Worm (Caenorhabditis elegans) whole organism, L3 larva: ENCODE measurements around the gene lgc-56.

Experiments
- ceh-82 ChIP-seq: fragments of 150-350 bp; optimal IDR thresholded peaks from 2 replicates; lab custom pipeline; 2014; ENCODE audit warnings: missing biosample characterization, missing genetic modification characterization
- elt-3 ChIP-seq, 3 experiments: fragments of 150-350 bp in 1 of 3; sonication (generic microtip) in 2 of 3; optimal IDR thresholded peaks; 2 replicates in 2 of 3; 4 replicates in 1 of 3; lab custom pipeline; 2014 to 2017; ENCODE audit warnings: missing biosample characterization in 3 of 3, missing genetic modification characterization in 3 of 3
- nhr-77 ChIP-seq: fragments of 150-350 bp; optimal IDR thresholded peaks from 2 replicates; lab custom pipeline; 2014; ENCODE audit warnings: missing biosample characterization, missing genetic modification characterization
- unc-62 ChIP-seq: fragments of 150-350 bp; sonication (generic microtip); optimal IDR thresholded peaks from 4 replicates; lab custom pipeline; 2014; ENCODE audit warnings: missing biosample characterization, missing genetic modification reagents, missing genetic modification characterization
- ztf-11 ChIP-seq: fragments of 150-350 bp; optimal IDR thresholded peaks from 2 replicates; lab custom pipeline; 2014; ENCODE audit warnings: missing biosample characterization, missing genetic modification characterization

DNA sequence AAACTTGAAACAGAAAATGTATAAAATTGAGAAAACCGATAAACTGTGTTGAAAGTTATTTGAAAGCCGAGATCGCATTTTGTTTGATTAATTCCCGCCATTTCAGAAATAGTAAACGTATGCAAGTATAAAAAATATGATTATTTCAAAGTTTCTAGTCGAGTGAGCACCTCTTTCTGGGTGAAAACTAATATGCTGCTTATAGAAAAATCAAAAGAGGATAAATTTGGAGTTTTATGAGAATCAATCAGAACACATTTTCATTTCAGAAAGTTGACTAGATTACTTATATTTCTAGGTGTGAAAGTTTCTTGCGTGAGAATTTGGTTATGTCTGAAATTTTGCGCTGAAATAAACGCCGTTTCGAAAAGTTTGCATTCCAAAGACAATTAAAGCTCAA is 27.3 kb downstream of the lgc-56 start, which contains the start of gene srb-13:
- TF ChIP-seq ceh-82 (tag; lab: Kevin White, UChicago) (no peak), elt-3 (tag; optimal IDR thresholded peaks at IDR 0.05; lab: Kevin White, UChicago) (no peak), unc-62 (GFP tag; lab: Kevin White, UChicago) (no peak), ztf-11 (tag; lab: Kevin White, UChicago) (no peak), nhr-77 (tag; lab: Kevin White, UChicago) (no peak)
